Fruit fly (Drosophila melanogaster) whole organism, embryonic: ENCODE measurements around the gene sip1.

Source experiments
- Aef1 ChIP-seq: fragments of 200-800 bp; sonication (Bioruptor generic); IDR thresholded peaks from 3 replicates; pipeline ENCODE4 v1.3.6; 2022; ENCODE audit warnings: missing biosample characterization, missing genetic modification characterization
- Bteb2 ChIP-seq: fragments of 200-800 bp; sonication (Bioruptor generic); optimal IDR thresholded peaks from 2 replicates; lab custom pipeline; 2016; ENCODE audit warnings: missing biosample characterization, missing genetic modification characterization
- CG10959 ChIP-seq: fragments of 200-800 bp; sonication (Bioruptor generic); IDR thresholded peaks from 2 replicates; pipeline ENCODE4 v1.3.6; 2022; ENCODE audit warnings: missing biosample characterization, missing genetic modification characterization
- CG11247 ChIP-seq: fragments of 200-800 bp; sonication (Bioruptor generic); IDR thresholded peaks from 2 replicates; pipeline ENCODE4 v1.3.6; 2022; ENCODE audit warnings: missing biosample characterization, missing genetic modification characterization
- CG11504 ChIP-seq: fragments of 200-800 bp; sonication (Bioruptor generic); optimal IDR thresholded peaks from 3 replicates; lab custom pipeline; 2019; ENCODE audit warnings: missing biosample characterization, mild to moderate bottlenecking, missing genetic modification characterization, moderate library complexity
- CG14441 ChIP-seq: fragments of 200-800 bp; sonication (Bioruptor generic); IDR thresholded peaks from 2 replicates; pipeline ENCODE4 v1.3.6; 2022; ENCODE audit warnings: missing biosample characterization, missing genetic modification characterization
- CG15073 ChIP-seq: fragments of 200-800 bp; sonication (Bioruptor generic); optimal IDR thresholded peaks from 2 replicates; lab custom pipeline; 2016; ENCODE audit warnings: missing biosample characterization, missing genetic modification characterization
- CG15269 ChIP-seq: fragments of 200-800 bp; sonication (Bioruptor generic); optimal IDR thresholded peaks from 2 replicates; lab custom pipeline; 2018; ENCODE audit warnings: missing biosample characterization, mild to moderate bottlenecking, missing genetic modification characterization, moderate library complexity
- CG16779 ChIP-seq: fragments of 200-800 bp; sonication (Bioruptor generic); IDR thresholded peaks from 2 replicates; pipeline ENCODE4 v1.3.6; 2022; ENCODE audit warnings: missing biosample characterization, missing genetic modification characterization
- CG17568 ChIP-seq: fragments of 200-800 bp; sonication (Bioruptor generic); optimal IDR thresholded peaks from 2 replicates; lab custom pipeline; 2018; ENCODE audit warnings: missing biosample characterization, mild to moderate bottlenecking, missing genetic modification characterization, moderate library complexity
- CG31365 ChIP-seq: fragments of 200-800 bp; sonication (Bioruptor generic); optimal IDR thresholded peaks from 2 replicates; lab custom pipeline; 2018; ENCODE audit warnings: missing biosample characterization, mild to moderate bottlenecking, missing genetic modification characterization
- CG31441 ChIP-seq: fragments of 200-800 bp; sonication (Bioruptor generic); IDR thresholded peaks from 2 replicates; pipeline ENCODE4 v1.3.6; 2022; ENCODE audit warnings: missing biosample characterization, missing genetic modification characterization
- CG32532 ChIP-seq: fragments of 200-800 bp; sonication (Bioruptor generic); IDR thresholded peaks from 2 replicates; pipeline ENCODE4 v1.3.6; 2022; ENCODE audit warnings: missing biosample characterization, missing genetic modification characterization
- CG34224 ChIP-seq: fragments of 200-800 bp; sonication (Bioruptor generic); IDR thresholded peaks from 3 replicates; pipeline ENCODE4 v1.3.6; 2022; ENCODE audit warnings: missing biosample characterization, missing genetic modification characterization; ENCODE audit not compliant: partially characterized antibody
- CG3847 ChIP-seq: fragments of 200-800 bp; sonication (Bioruptor generic); IDR thresholded peaks from 2 replicates; pipeline ENCODE4 v1.3.6; 2022; ENCODE audit warnings: missing biosample characterization, missing genetic modification characterization
- CG4328 ChIP-seq: fragments of 200-800 bp; sonication (Bioruptor generic); optimal IDR thresholded peaks from 3 replicates; lab custom pipeline; 2017; ENCODE audit warnings: missing biosample characterization, missing genetic modification reagents, missing genetic modification characterization
- CG6272 ChIP-seq: fragments of 200-800 bp; sonication (Bioruptor generic); IDR thresholded peaks from 2 replicates; pipeline ENCODE4 v1.3.6; 2022; ENCODE audit warnings: missing biosample characterization, missing genetic modification characterization
- CG7556 ChIP-seq: fragments of 200-800 bp; sonication (Bioruptor generic); optimal IDR thresholded peaks from 2 replicates; lab custom pipeline; 2017; ENCODE audit warnings: missing biosample characterization, mild to moderate bottlenecking, missing genetic modification characterization
- CG7745 ChIP-seq: fragments of 200-800 bp; sonication (Bioruptor generic); optimal IDR thresholded peaks from 2 replicates; lab custom pipeline; 2018; ENCODE audit warnings: missing biosample characterization, mild to moderate bottlenecking, missing genetic modification characterization, moderate library complexity
- CG7928 ChIP-seq: fragments of 200-800 bp; sonication (Bioruptor generic); optimal IDR thresholded peaks from 2 replicates; lab custom pipeline; 2017; ENCODE audit warnings: missing biosample characterization, mild to moderate bottlenecking, missing genetic modification characterization
- CG7987 ChIP-seq: fragments of 200-800 bp; sonication (Bioruptor generic); optimal IDR thresholded peaks from 2 replicates; lab custom pipeline; 2018; ENCODE audit warnings: missing biosample characterization, mild to moderate bottlenecking, missing genetic modification characterization, moderate library complexity
- CG8281 ChIP-seq: fragments of 200-800 bp; sonication (Bioruptor generic); optimal IDR thresholded peaks from 2 replicates; lab custom pipeline; 2018; ENCODE audit warnings: missing biosample characterization, mild to moderate bottlenecking, missing genetic modification characterization, moderate library complexity
- CG8359 ChIP-seq: fragments of 200-800 bp; sonication (Bioruptor generic); optimal IDR thresholded peaks from 2 replicates; lab custom pipeline; 2017; ENCODE audit warnings: missing biosample characterization, mild to moderate bottlenecking, missing genetic modification characterization, borderline replicate concordance
- CHES-1-like ChIP-seq: fragments of 200-800 bp; sonication (Bioruptor generic); optimal IDR thresholded peaks from 2 replicates; lab custom pipeline; 2016; ENCODE audit warnings: missing biosample characterization, missing genetic modification characterization
- CoRest ChIP-seq: fragments of 200-800 bp; sonication (Bioruptor generic); optimal IDR thresholded peaks from 3 replicates; lab custom pipeline; 2018; ENCODE audit warnings: missing biosample characterization, mild to moderate bottlenecking, missing genetic modification characterization, moderate library complexity
- Dip2 ChIP-seq: fragments of 200-800 bp; sonication (Bioruptor generic); IDR thresholded peaks from 2 replicates; pipeline ENCODE4 v1.3.6; 2022; ENCODE audit warnings: missing biosample characterization, missing genetic modification characterization
- Fer3 ChIP-seq: fragments of 200-800 bp; sonication (Bioruptor generic); optimal IDR thresholded peaks from 2 replicates; lab custom pipeline; 2018; ENCODE audit warnings: missing biosample characterization, mild to moderate bottlenecking, missing genetic modification characterization, moderate library complexity
- HLH4C ChIP-seq: fragments of 200-800 bp; sonication (Bioruptor generic); IDR thresholded peaks from 3 replicates; pipeline ENCODE4 v1.3.6; 2022; ENCODE audit warnings: missing biosample characterization, missing genetic modification characterization; ENCODE audit not compliant: partially characterized antibody
- HLH54F ChIP-seq: fragments of 200-800 bp; sonication (Bioruptor generic); optimal IDR thresholded peaks from 3 replicates; lab custom pipeline; 2016; ENCODE audit warnings: missing biosample characterization, missing genetic modification characterization
- HmgD ChIP-seq: fragments of 200-800 bp; sonication (Bioruptor generic); optimal IDR thresholded peaks from 3 replicates; lab custom pipeline; 2016; ENCODE audit warnings: missing biosample characterization, missing genetic modification characterization
- Hr3 ChIP-seq: fragments of 200-800 bp; sonication (Bioruptor generic); optimal IDR thresholded peaks from 3 replicates; lab custom pipeline; 2016; ENCODE audit warnings: missing biosample characterization, missing genetic modification characterization
- Hr51 ChIP-seq, 2 experiments: fragments of 200-800 bp; sonication (Bioruptor generic); optimal IDR thresholded peaks; 2 replicates in 1 of 2; 3 replicates in 1 of 2; lab custom pipeline; 2016 to 2018; ENCODE audit warnings: missing biosample characterization in 2 of 2, missing genetic modification characterization in 2 of 2, mild to moderate bottlenecking in 1 of 2, moderate library complexity in 1 of 2
- Sox102F ChIP-seq: fragments of 200-800 bp; sonication (Bioruptor generic); optimal IDR thresholded peaks from 2 replicates; lab custom pipeline; 2018; ENCODE audit warnings: missing biosample characterization, mild to moderate bottlenecking, missing genetic modification characterization, moderate library complexity
- Sry-β ChIP-seq: fragments of 200-800 bp; sonication (Bioruptor generic); optimal IDR thresholded peaks from 2 replicates; lab custom pipeline; 2018; ENCODE audit warnings: missing biosample characterization, mild to moderate bottlenecking, missing genetic modification characterization, moderate library complexity
- Taf1 ChIP-seq: fragments of 200-800 bp; sonication (Bioruptor generic); IDR thresholded peaks from 2 replicates; pipeline ENCODE4 v1.3.6; 2022; ENCODE audit warnings: missing biosample characterization, missing genetic modification characterization
- cato ChIP-seq: fragments of 200-800 bp; sonication (Bioruptor generic); optimal IDR thresholded peaks from 2 replicates; lab custom pipeline; 2016; ENCODE audit warnings: missing biosample characterization, missing genetic modification characterization, borderline replicate concordance
- chif ChIP-seq, 2 experiments: fragments of 200-800 bp; sonication (Bioruptor generic); optimal IDR thresholded peaks; 3 replicates each; lab custom pipeline; 2016; ENCODE audit warnings: missing biosample characterization in 2 of 2, missing genetic modification characterization in 2 of 2
- chm ChIP-seq: fragments of 200-800 bp; sonication (Bioruptor generic); IDR thresholded peaks from 2 replicates; pipeline ENCODE4 v1.3.6; 2022; ENCODE audit warnings: missing biosample characterization, missing genetic modification characterization
- crc ChIP-seq: fragments of 200-800 bp; sonication (Bioruptor generic); optimal IDR thresholded peaks from 2 replicates; lab custom pipeline; 2016; ENCODE audit warnings: missing biosample characterization, missing genetic modification characterization
- gem ChIP-seq: fragments of 200-800 bp; sonication (Bioruptor generic); optimal IDR thresholded peaks from 2 replicates; lab custom pipeline; 2019; ENCODE audit warnings: missing biosample characterization, mild to moderate bottlenecking, missing genetic modification characterization, moderate library complexity
- jigr1 ChIP-seq: fragments of 200-800 bp; sonication (Bioruptor generic); IDR thresholded peaks from 3 replicates; pipeline ENCODE4 v1.3.6; 2022; ENCODE audit warnings: missing biosample characterization, missing genetic modification characterization
- pho ChIP-seq: fragments of 200-800 bp; sonication (Bioruptor generic); optimal IDR thresholded peaks from 2 replicates; lab custom pipeline; 2016; ENCODE audit warnings: missing biosample characterization, missing genetic modification characterization
- pita ChIP-seq: fragments of 200-800 bp; sonication (Bioruptor generic); optimal IDR thresholded peaks from 2 replicates; lab custom pipeline; 2017; ENCODE audit warnings: missing biosample characterization, mild to moderate bottlenecking, missing genetic modification characterization
- pum ChIP-seq: fragments of 200-800 bp; sonication (Bioruptor generic); optimal IDR thresholded peaks from 2 replicates; lab custom pipeline; 2016; ENCODE audit warnings: missing biosample characterization, missing genetic modification characterization
- schlank ChIP-seq: fragments of 200-800 bp; sonication (Bioruptor generic); optimal IDR thresholded peaks from 2 replicates; lab custom pipeline; 2018; ENCODE audit warnings: missing biosample characterization, mild to moderate bottlenecking, missing genetic modification characterization
- sens-2 ChIP-seq: fragments of 200-800 bp; sonication (Bioruptor generic); IDR thresholded peaks from 2 replicates; pipeline ENCODE4 v1.3.6; 2022; ENCODE audit warnings: missing biosample characterization, missing genetic modification characterization
- trh ChIP-seq: fragments of 200-800 bp; sonication (Bioruptor generic); optimal IDR thresholded peaks from 2 replicates; lab custom pipeline; 2016; ENCODE audit warnings: missing biosample characterization, missing genetic modification characterization
- vfl ChIP-seq: fragments of 200-800 bp; sonication (Bioruptor generic); optimal IDR thresholded peaks from 2 replicates; lab custom pipeline; 2016; ENCODE audit warnings: missing biosample characterization, missing genetic modification characterization

The sip1 gene

dm6 chr2L:5724521-5725023 lies 3.7 kb downstream of the sip1 start, which contains the start of gene CG11030 (continued):
- peak; percentile 54; the same call in 1 of the 2 replicates for TF ChIP-seq CG11247 (GFP tag; lab: Robert Waterston, UW)
- TF ChIP-seq jigr1 (GFP tag; lab: Robert Waterston, UW) = no peak
- TF ChIP-seq pum (GFP tag; lab: Kevin White, UChicago) = no peak
- TF ChIP-seq CG6272 = peak; percentile 73
- TF ChIP-seq sens-2 = no peak
- TF ChIP-seq CG15073 = no peak
- TF ChIP-seq CG16779 (GFP tag; lab: Robert Waterston, UW) = no peak
- TF ChIP-seq crc (GFP tag; lab: Kevin White, UChicago) = no peak
- no peak for TF ChIP-seq CG8359 (GFP tag; lab: Kevin White, UChicago)
- no peak for TF ChIP-seq CG8281 (tag; lab: Kevin White, UChicago)
- no peak for TF ChIP-seq Hr51 (GFP tag; optimal IDR thresholded peaks at IDR 0.05; lab: Kevin White, UChicago)
- peak; percentile 15 for TF ChIP-seq CG11504
- no peak for TF ChIP-seq CG7928 (GFP tag; lab: Kevin White, UChicago)
- no peak for TF ChIP-seq vfl (GFP tag; lab: Kevin White, UChicago)
- TF ChIP-seq HmgD (GFP tag; lab: Kevin White, UChicago) = no peak
- TF ChIP-seq CG14441 (GFP tag; lab: Robert Waterston, UW) = no peak
- TF ChIP-seq CoRest (tag; lab: Kevin White, UChicago) = no peak
- no peak for TF ChIP-seq chif (GFP tag; optimal IDR thresholded peaks at IDR 0.05; lab: Kevin White, UChicago)
- TF ChIP-seq CG7987 (GFP tag; lab: Kevin White, UChicago) = no peak
- TF ChIP-seq Dip2 (GFP tag; lab: Robert Waterston, UW) = no peak
- no peak for TF ChIP-seq Sry-β (GFP tag; lab: Kevin White, UChicago)
- no peak for TF ChIP-seq CG32532 (GFP tag; lab: Robert Waterston, UW)
- peak; percentile 71 for TF ChIP-seq chm (GFP tag; lab: Robert Waterston, UW)
- TF ChIP-seq CG10959 (GFP tag; lab: Robert Waterston, UW) = no peak
- TF ChIP-seq Bteb2 (GFP tag; lab: Kevin White, UChicago) = no peak
- TF ChIP-seq CG31365 (tag; lab: Kevin White, UChicago) = no peak
- TF ChIP-seq CG15269 (tag; lab: Kevin White, UChicago) = no peak
- TF ChIP-seq CG7556 = no peak
- no peak for TF ChIP-seq schlank (tag; lab: Kevin White, UChicago)
- TF ChIP-seq Hr3 (GFP tag; lab: Kevin White, UChicago) = no peak
- TF ChIP-seq CG17568 (GFP tag; lab: Kevin White, UChicago) = no peak
- peak; percentile 98 for TF ChIP-seq CG34224 (GFP tag; lab: Robert Waterston, UW)
- peak; percentile 99 for TF ChIP-seq HLH4C (GFP tag; lab: Robert Waterston, UW)
- TF ChIP-seq Fer3 (tag; lab: Kevin White, UChicago) = peak; percentile 13
- TF ChIP-seq pho = no peak
- no peak for TF ChIP-seq gem (tag; lab: Kevin White, UChicago)
- no peak for TF ChIP-seq pita (GFP tag; lab: Kevin White, UChicago)
- no peak for TF ChIP-seq CG7745 (tag; lab: Kevin White, UChicago)
- 0 out of 3 replicates have a peak, but pooled peaks have one; percentile 22 for TF ChIP-seq Aef1
- TF ChIP-seq CG4328 = peak; percentile 2
- no peak for TF ChIP-seq cato
- peak; percentile 28; the same call in 1 of the 2 replicates for TF ChIP-seq CG3847 (GFP tag; lab: Robert Waterston, UW)
- no peak for TF ChIP-seq Taf1 (GFP tag; lab: Robert Waterston, UW)
- no peak for TF ChIP-seq Sox102F (GFP tag; lab: Kevin White, UChicago)
- TF ChIP-seq HLH54F (GFP tag; lab: Kevin White, UChicago) = no peak
- no peak for TF ChIP-seq trh (GFP tag; lab: Kevin White, UChicago)
- TF ChIP-seq CG31441 (GFP tag; lab: Robert Waterston, UW) = no peak; the same call in 1 of the 2 replicates
- peak; percentile 46 for TF ChIP-seq CHES-1-like (GFP tag; lab: Kevin White, UChicago)
